Worm (Caenorhabditis elegans): ENCODE data around the gene B0034.4.

ce11 chrII:5921620-5922019 is 47.7 kb downstream of the B0034.4 start, which contains the start of gene vrk-1:
- TF ChIP-seq dsc-1 (tag; optimal IDR thresholded peaks at IDR 0.05) (no peak), sptf-1 (tag; optimal IDR thresholded peaks at IDR 0.05) (no peak), grh-1 (GFP tag; IDR thresholded peaks at IDR 0.05) (no peak), elt-2 (tag; optimal IDR thresholded peaks at IDR 0.05) (no peak), sox-4 (tag; optimal IDR thresholded peaks at IDR 0.05) (no peak)

Measured in whole organism, L1 larva.